Fruit fly (Drosophila melanogaster) whole organism, wandering third instar larva: ENCODE results near the gene CG14646.

Experiments
- Abd-B ChIP-seq: fragments of >200 bp; optimal IDR thresholded peaks from 2 replicates; lab custom pipeline; 2017; ENCODE audit warnings: missing biosample characterization, missing genetic modification characterization
- CG32264 ChIP-seq: fragments of 200-800 bp; sonication (Bioruptor generic); optimal IDR thresholded peaks from 2 replicates; lab custom pipeline; 2016; ENCODE audit warnings: missing biosample characterization, missing genetic modification characterization
- CG9705 ChIP-seq: fragments of 200-800 bp; sonication (Bioruptor generic); optimal IDR thresholded peaks from 2 replicates; lab custom pipeline; 2018; ENCODE audit warnings: missing biosample characterization, mild to moderate bottlenecking, missing genetic modification characterization
- CrebA ChIP-seq: fragments of 200-800 bp; sonication (Bioruptor generic); optimal IDR thresholded peaks from 2 replicates; lab custom pipeline; 2016; ENCODE audit warnings: missing biosample characterization, mild to moderate bottlenecking, missing genetic modification characterization, borderline replicate concordance
- Dfd ChIP-seq: fragments of >200 bp; optimal IDR thresholded peaks from 2 replicates; lab custom pipeline; 2017; ENCODE audit warnings: missing biosample characterization, missing genetic modification characterization
- Dif ChIP-seq: fragments of 200-275, 200-300 bp; sonication (Bioruptor generic); optimal IDR thresholded peaks from 2 replicates; lab custom pipeline; 2018; ENCODE audit warnings: missing biosample characterization, missing genetic modification characterization; ENCODE audit not compliant: partially characterized antibody
- GATAd ChIP-seq: sonication (Bioruptor generic); optimal IDR thresholded peaks from 2 replicates; lab custom pipeline; 2016; ENCODE audit warnings: missing biosample characterization, missing genetic modification characterization
- HLH106 ChIP-seq: fragments of 200-800 bp; optimal IDR thresholded peaks from 3 replicates; lab custom pipeline; 2019; ENCODE audit warnings: missing biosample characterization, mild to moderate bottlenecking, missing genetic modification characterization, moderate library complexity
- Hnf4 ChIP-seq: fragments of 200-800 bp; sonication (Bioruptor generic); optimal IDR thresholded peaks from 2 replicates; lab custom pipeline; 2016; ENCODE audit warnings: missing biosample characterization, mild to moderate bottlenecking, missing genetic modification characterization
- Hr78 ChIP-seq: fragments of >200 bp; optimal IDR thresholded peaks from 2 replicates; lab custom pipeline; 2017; ENCODE audit warnings: missing biosample characterization, missing genetic modification characterization
- Hr83 ChIP-seq: fragments of 200-300 bp; sonication (Bioruptor generic); optimal IDR thresholded peaks from 2 replicates; lab custom pipeline; 2016; ENCODE audit warnings: missing biosample characterization, mild to moderate bottlenecking, missing genetic modification characterization, moderate library complexity; ENCODE audit not compliant: poor library complexity, severe bottlenecking
- Jra ChIP-seq: sonication (Bioruptor generic); optimal IDR thresholded peaks from 2 replicates; lab custom pipeline; 2016; ENCODE audit warnings: missing biosample characterization, missing genetic modification characterization
- Mio ChIP-seq: sonication (Bioruptor generic); optimal IDR thresholded peaks from 2 replicates; lab custom pipeline; 2016; ENCODE audit warnings: missing biosample characterization, missing genetic modification characterization
- Myc ChIP-seq: fragments of >200 bp; optimal IDR thresholded peaks from 2 replicates; lab custom pipeline; 2017
- N ChIP-seq: fragments of >200 bp; optimal IDR thresholded peaks from 2 replicates; lab custom pipeline; 2018; ENCODE audit warnings: missing biosample characterization, missing external identifiers, missing genetic modification characterization
- OdsH ChIP-seq: fragments of 200-800 bp; sonication (Bioruptor generic); optimal IDR thresholded peaks from 2 replicates; lab custom pipeline; 2016; ENCODE audit warnings: missing biosample characterization, mild to moderate bottlenecking, missing genetic modification characterization
- Rel ChIP-seq, 2 experiments: fragments of 200-800 bp; sonication (Bioruptor generic) in 1 of 2; optimal IDR thresholded peaks; 2 replicates in 1 of 2; 3 replicates in 1 of 2; lab custom pipeline; 2016 to 2019; ENCODE audit warnings: mild to moderate bottlenecking in 2 of 2, missing biosample characterization in 2 of 2, missing genetic modification characterization in 2 of 2, moderate library complexity in 1 of 2
- Sp1 ChIP-seq: fragments of 200-800 bp; sonication (Bioruptor generic); optimal IDR thresholded peaks from 3 replicates; lab custom pipeline; 2019; ENCODE audit warnings: missing biosample characterization, mild to moderate bottlenecking, missing genetic modification characterization, moderate library complexity
- Vsx2 ChIP-seq: fragments of 200-300, 225-300 bp; sonication (Bioruptor generic); optimal IDR thresholded peaks from 2 replicates; lab custom pipeline; 2018; ENCODE audit warnings: missing biosample characterization, missing genetic modification characterization; ENCODE audit not compliant: partially characterized antibody
- br ChIP-seq: fragments of 200-800 bp; sonication (Bioruptor generic); optimal IDR thresholded peaks from 2 replicates; lab custom pipeline; 2016; ENCODE audit warnings: missing biosample characterization, missing genetic modification characterization
- brk ChIP-seq: fragments of 200-800 bp; sonication (Bioruptor generic); optimal IDR thresholded peaks from 2 replicates; lab custom pipeline; 2016; ENCODE audit warnings: missing biosample characterization, mild to moderate bottlenecking, missing genetic modification characterization
- dl ChIP-seq, 2 experiments: fragments of 175-275, 200-275 bp in 1 of 2; fragments of 200-275 bp in 1 of 2; sonication (Bioruptor generic); optimal IDR thresholded peaks; lab custom pipeline; 2018; ENCODE audit warnings: mild to moderate bottlenecking in 2 of 2, missing biosample characterization in 2 of 2, missing genetic modification characterization in 2 of 2, moderate library complexity in 2 of 2; ENCODE audit not compliant: partially characterized antibody in 2 of 2, insufficient read depth in 1 of 2
- dmrt93B ChIP-seq: fragments of 200-800 bp; sonication (Bioruptor generic); optimal IDR thresholded peaks from 2 replicates; lab custom pipeline; 2018; ENCODE audit warnings: missing biosample characterization, mild to moderate bottlenecking, missing genetic modification characterization
- dsf ChIP-seq: sonication (Bioruptor generic); optimal IDR thresholded peaks from 2 replicates; lab custom pipeline; 2016; ENCODE audit warnings: missing biosample characterization, missing genetic modification characterization, borderline replicate concordance
- ey ChIP-seq: fragments of 200-800 bp; sonication (Bioruptor generic); optimal IDR thresholded peaks from 2 replicates; lab custom pipeline; 2016; ENCODE audit warnings: missing biosample characterization, missing genetic modification characterization
- foxo ChIP-seq, 2 experiments: fragments of 200-800 bp; sonication (Bioruptor generic); optimal IDR thresholded peaks; 2 replicates in 1 of 2; 3 replicates in 1 of 2; lab custom pipeline; 2016 to 2017; ENCODE audit warnings: missing biosample characterization in 2 of 2, missing genetic modification characterization in 2 of 2
- fru ChIP-seq: fragments of 200-800 bp; sonication (Bioruptor generic); optimal IDR thresholded peaks from 3 replicates; lab custom pipeline; 2016; ENCODE audit warnings: missing biosample characterization, mild to moderate bottlenecking, missing genetic modification characterization
- h ChIP-seq: fragments of 200-800 bp; sonication (Bioruptor generic); optimal IDR thresholded peaks from 3 replicates; lab custom pipeline; 2016; ENCODE audit warnings: missing biosample characterization, mild to moderate bottlenecking, missing genetic modification characterization
- jim ChIP-seq: fragments of 175-275, 200-325 bp; sonication (Bioruptor generic); optimal IDR thresholded peaks from 2 replicates; lab custom pipeline; 2016; ENCODE audit warnings: missing biosample characterization, mild to moderate bottlenecking, missing genetic modification characterization
- lola ChIP-seq: fragments of >200 bp; optimal IDR thresholded peaks from 2 replicates; lab custom pipeline; 2017; ENCODE audit warnings: missing biosample characterization, missing genetic modification characterization
- pan ChIP-seq: fragments of >200 bp; optimal IDR thresholded peaks from 2 replicates; lab custom pipeline; 2017
- psq ChIP-seq: fragments of 200-800 bp; sonication (Bioruptor generic); optimal IDR thresholded peaks from 3 replicates; lab custom pipeline; 2017; ENCODE audit warnings: missing biosample characterization, mild to moderate bottlenecking, missing genetic modification characterization, moderate library complexity
- rgr ChIP-seq: fragments of 200-800 bp; sonication (Bioruptor generic); optimal IDR thresholded peaks from 3 replicates; lab custom pipeline; 2016; ENCODE audit warnings: missing biosample characterization, mild to moderate bottlenecking, missing genetic modification characterization
- sage ChIP-seq: fragments of 200-800 bp; sonication (Bioruptor generic); optimal IDR thresholded peaks from 2 replicates; lab custom pipeline; 2016; ENCODE audit warnings: missing biosample characterization, mild to moderate bottlenecking, missing genetic modification characterization
- sv ChIP-seq: fragments of 200-800 bp; sonication (Bioruptor generic); optimal IDR thresholded peaks from 3 replicates; lab custom pipeline; 2016; ENCODE audit warnings: missing biosample characterization, missing genetic modification characterization
- tai ChIP-seq: sonication (Bioruptor generic); optimal IDR thresholded peaks from 2 replicates; lab custom pipeline; 2016; ENCODE audit warnings: missing biosample characterization, missing genetic modification characterization
- usp ChIP-seq: fragments of >200 bp; optimal IDR thresholded peaks from 2 replicates; lab custom pipeline; 2017; ENCODE audit warnings: missing biosample characterization, missing genetic modification characterization
- woc ChIP-seq: sonication (Bioruptor generic); optimal IDR thresholded peaks from 2 replicates; lab custom pipeline; 2016; ENCODE audit warnings: missing biosample characterization, mild to moderate bottlenecking, missing genetic modification characterization

Gene CG14646

dm6 chr3R:4360668-4361110, 29.5 kb upstream of the CG14646 start:
- TF ChIP-seq Hr78 = no peak
- TF ChIP-seq foxo (GFP tag; optimal IDR thresholded peaks at IDR 0.05; lab: Kevin White, UChicago) = no peak
- TF ChIP-seq Hr83 = peak; percentile 38
- peak; percentile 16 for TF ChIP-seq h (GFP tag; lab: Kevin White, UChicago)
- TF ChIP-seq Jra (GFP tag; lab: Kevin White, UChicago) = peak; percentile 7
- TF ChIP-seq sv (GFP tag; lab: Kevin White, UChicago) = no peak
- peak; percentile 92 for TF ChIP-seq Dif (GFP tag; lab: Kevin White, UChicago)
- TF ChIP-seq Mio (GFP tag; lab: Kevin White, UChicago) = no peak
- TF ChIP-seq Vsx2 (GFP tag; lab: Kevin White, UChicago) = peak; percentile 20
- peak; percentile 54 to 85 for TF ChIP-seq dl (GFP tag; optimal IDR thresholded peaks at IDR 0.05; lab: Kevin White, UChicago; ENCODE audit: insufficient read depth in 1 of 2, partially characterized antibody in 2 of 2)

dm6 chr3R:4362010-4362409, 28.2 kb upstream of the CG14646 start:
- TF ChIP-seq dsf (no peak), Dfd (GFP tag; lab: Kevin White, UChicago) (peak; percentile 90), fru (GFP tag; lab: Kevin White, UChicago) (no peak)

- peak; percentile 21 for TF ChIP-seq psq (GFP tag; lab: Kevin White, UChicago)
- no peak for TF ChIP-seq ey (GFP tag; lab: Kevin White, UChicago)
- TF ChIP-seq Sp1 (GFP tag; lab: Kevin White, UChicago) = peak; percentile 77
- no peak for TF ChIP-seq dsf
- TF ChIP-seq Myc (lab: Kevin White, UChicago) = no peak
- TF ChIP-seq foxo (GFP tag; optimal IDR thresholded peaks at IDR 0.05; lab: Kevin White, UChicago) = peak in 1 of 2 experiments; percentile 45
- TF ChIP-seq pan = no peak
- no peak for TF ChIP-seq Mio (GFP tag; lab: Kevin White, UChicago)
- TF ChIP-seq Rel (GFP tag; optimal IDR thresholded peaks at IDR 0.05; lab: Kevin White, UChicago) = no peak
- peak; percentile 83 for TF ChIP-seq Rel (tag; optimal IDR thresholded peaks at IDR 0.05; lab: Kevin White, UChicago)
- TF ChIP-seq CG9705 = peak; percentile 11
- peak; percentile 52 for TF ChIP-seq GATAd (GFP tag; lab: Kevin White, UChicago)
- TF ChIP-seq h (GFP tag; lab: Kevin White, UChicago) = peak; percentile 74
- TF ChIP-seq Hnf4 (GFP tag; lab: Kevin White, UChicago) = peak; percentile 67
- TF ChIP-seq rgr (GFP tag; lab: Kevin White, UChicago) = peak; percentile 56
- peak; percentile 90 for TF ChIP-seq Hr83
- no peak for TF ChIP-seq Vsx2 (GFP tag; lab: Kevin White, UChicago)
- TF ChIP-seq fru (GFP tag; lab: Kevin White, UChicago) = no peak
- peak; percentile 89 for TF ChIP-seq Dif (GFP tag; lab: Kevin White, UChicago)
- TF ChIP-seq Jra (GFP tag; lab: Kevin White, UChicago) = peak; percentile 75
- no peak for TF ChIP-seq usp
- TF ChIP-seq brk = no peak
- no peak for TF ChIP-seq Dfd (GFP tag; lab: Kevin White, UChicago)
- peak; percentile 84 for TF ChIP-seq woc (GFP tag; lab: Kevin White, UChicago)
- peak; percentile 31 for TF ChIP-seq sv (GFP tag; lab: Kevin White, UChicago)
- no peak for TF ChIP-seq N (GFP tag; lab: Kevin White, UChicago)
- TF ChIP-seq CrebA (GFP tag; lab: Kevin White, UChicago) = no peak
- no peak for TF ChIP-seq Abd-B
- peak; percentile 8 for TF ChIP-seq HLH106 (tag; lab: Kevin White, UChicago)
- peak; percentile 28 for TF ChIP-seq jim (GFP tag; lab: Kevin White, UChicago)
- TF ChIP-seq CG32264 (GFP tag; lab: Kevin White, UChicago) = no peak
- peak; percentile 61 for TF ChIP-seq OdsH
- peak; percentile 53 to 55 for TF ChIP-seq dl (GFP tag; optimal IDR thresholded peaks at IDR 0.05; lab: Kevin White, UChicago; ENCODE audit: insufficient read depth in 1 of 2, partially characterized antibody in 2 of 2)
- TF ChIP-seq sage (GFP tag; lab: Kevin White, UChicago) = no peak
- TF ChIP-seq tai = no peak
- no peak for TF ChIP-seq Hr78
- no peak for TF ChIP-seq dmrt93B
- peak; percentile 64 for TF ChIP-seq br (GFP tag; lab: Kevin White, UChicago)
- TF ChIP-seq lola = no peak
These were observed 11.5 kb upstream of the CG14646 start, which contains the start of gene Sfxn1-3 for dm6 chr3R:4378363-4379354. TSS of gene Sfxn1-3 (plus strand) at chr3R:4378600.
